Worm (Caenorhabditis elegans) whole organism, early embryonic: ENCODE results near the gene F31A3.5.
A peak's percentile ranks its signal among the peaks of the same experiment; 100 is the strongest.

Source experiments
- aly-1 ChIP-seq: sonication (generic microtip); optimal IDR thresholded peaks from 2 replicates; lab custom pipeline; 2016; ENCODE audit warnings: missing genetic modification characterization, missing compliant biosample characterization
- ama-1 ChIP-seq: fragments of 150-350 bp; optimal IDR thresholded peaks from 2 replicates; lab custom pipeline; 2014
- ceh-36 ChIP-seq: sonication (generic microtip); optimal IDR thresholded peaks from 2 replicates; lab custom pipeline; 2016; ENCODE audit warnings: missing genetic modification characterization, inconsistent platforms, missing compliant biosample characterization
- ets-7 ChIP-seq: sonication (generic microtip); optimal IDR thresholded peaks from 2 replicates; lab custom pipeline; 2016; ENCODE audit warnings: missing genotype, missing genetic modification characterization, missing compliant biosample characterization
- flt-1 ChIP-seq: fragments of 200-800 bp; sonication (Bioruptor generic); IDR thresholded peaks from 2 replicates; pipeline ENCODE4 v1.3.6; 2022; ENCODE audit warnings: missing genetic modification characterization, missing compliant biosample characterization
- hmbx-1 ChIP-seq: sonication (generic microtip); optimal IDR thresholded peaks from 2 replicates; lab custom pipeline; 2016; ENCODE audit warnings: mild to moderate bottlenecking, missing genetic modification characterization, missing compliant biosample characterization
- hnd-1 ChIP-seq: sonication (generic microtip); optimal IDR thresholded peaks from 2 replicates; lab custom pipeline; 2016; ENCODE audit warnings: missing genetic modification characterization, missing compliant biosample characterization
- pes-1 ChIP-seq: fragments of 200-800 bp; sonication (Bioruptor generic); IDR thresholded peaks from 2 replicates; pipeline ENCODE4 v1.3.6; 2022; ENCODE audit warnings: missing genetic modification reagents, missing genetic modification characterization, missing compliant biosample characterization
- scrt-1 ChIP-seq: fragments of 200-800 bp; sonication (Bioruptor generic); IDR thresholded peaks from 2 replicates; pipeline ENCODE4 v1.3.6; 2022; ENCODE audit warnings: missing genetic modification characterization, missing compliant biosample characterization
- sea-1 ChIP-seq: fragments of 200-800 bp; sonication (Bioruptor generic); conservative IDR thresholded peaks from 2 replicates; pipeline ENCODE4 v1.3.6; 2022; ENCODE audit warnings: missing genetic modification characterization, missing compliant biosample characterization
- tbx-11 ChIP-seq: fragments of 200-800 bp; sonication (Bioruptor generic); IDR thresholded peaks from 2 replicates; pipeline ENCODE4 v1.3.6; 2022; ENCODE audit warnings: missing genetic modification characterization, missing compliant biosample characterization
- tbx-37 ChIP-seq: fragments of 200-800 bp; sonication (Bioruptor generic); conservative IDR thresholded peaks from 2 replicates; pipeline ENCODE4 v1.3.6; 2022; ENCODE audit warnings: missing genetic modification reagents, missing genetic modification characterization, missing compliant biosample characterization
- tra-4 ChIP-seq: sonication (generic microtip); optimal IDR thresholded peaks from 2 replicates; lab custom pipeline; 2017; ENCODE audit warnings: missing genetic modification characterization, missing compliant biosample characterization

- no peak for TF ChIP-seq ama-1 (lab: Kevin White, UChicago)
- TF ChIP-seq tra-4 = no peak
- no peak for TF ChIP-seq hmbx-1 (tag; lab: Kevin White, UChicago)
- TF ChIP-seq pes-1 (GFP tag; lab: Robert Waterston, UW) = peak; percentile 81
- TF ChIP-seq ceh-36 (tag; lab: Kevin White, UChicago) = peak; percentile 64
- TF ChIP-seq flt-1 (GFP tag; lab: Robert Waterston, UW) = peak; percentile 55
- peak; percentile 75; the same call in 1 of the 2 replicates for TF ChIP-seq scrt-1
- TF ChIP-seq tbx-37 (GFP tag; lab: Robert Waterston, UW) = 0 out of 2 replicates have a peak, but pooled peaks have one; percentile 34
- TF ChIP-seq tbx-11 (GFP tag; lab: Robert Waterston, UW) = peak; percentile 67; the same call in 1 of the 2 replicates
- TF ChIP-seq sea-1 (GFP tag; lab: Robert Waterston, UW) = peak; percentile 79; the same call in 1 of the 2 replicates
- no peak for TF ChIP-seq ets-7 (tag; lab: Kevin White, UChicago)
- TF ChIP-seq hnd-1 (tag; lab: Kevin White, UChicago) = no peak
- TF ChIP-seq aly-1 = no peak
Observed at ce11 chrX:17611180-17611579, 47.8 kb upstream of the F31A3.5 start.
